Worm (Caenorhabditis elegans) whole organism, L1 larva: Measurements from ENCODE around the gene cdc-48.1.
A peak's percentile ranks its signal among the peaks of the same experiment; 100 is the strongest.

ENCODE experiments used
- C16A3.4 ChIP-seq: fragments of 150-350 bp; optimal IDR thresholded peaks from 2 replicates; lab custom pipeline; 2014; ENCODE audit warnings: missing biosample characterization, missing genetic modification characterization
- Y116A8C.19 ChIP-seq: sonication (generic microtip); optimal IDR thresholded peaks from 2 replicates; lab custom pipeline; 2016; ENCODE audit warnings: missing compliant biosample characterization, missing genetic modification characterization, borderline replicate concordance
- aha-1 ChIP-seq: fragments of 150-350 bp; optimal IDR thresholded peaks from 2 replicates; lab custom pipeline; 2014; ENCODE audit warnings: missing biosample characterization, missing genetic modification characterization
- aly-2 ChIP-seq: fragments of 150-350 bp; optimal IDR thresholded peaks from 2 replicates; lab custom pipeline; 2014; ENCODE audit warnings: missing biosample characterization, missing genetic modification characterization
- ama-1 ChIP-seq: fragments of 150-350 bp; optimal IDR thresholded peaks from 2 replicates; lab custom pipeline; 2014
- blmp-1 ChIP-seq: fragments of 150-350 bp; optimal IDR thresholded peaks from 2 replicates; lab custom pipeline; 2014; ENCODE audit warnings: missing biosample characterization, missing genetic modification characterization
- ceh-82 ChIP-seq, 3 experiments: fragments of 150-350 bp in 1 of 3; sonication (generic microtip) in 2 of 3; optimal IDR thresholded peaks; 2 replicates each; lab custom pipeline; 2014 to 2017; ENCODE audit warnings: missing biosample characterization in 3 of 3, missing genetic modification characterization in 3 of 3
- ceh-90 ChIP-seq: sonication (generic microtip); optimal IDR thresholded peaks from 2 replicates; lab custom pipeline; 2016; ENCODE audit warnings: missing genetic modification characterization, missing compliant biosample characterization
- dpl-1 ChIP-seq, 3 experiments: fragments of 150-350 bp in 2 of 3; sonication (generic microtip) in 1 of 3; optimal IDR thresholded peaks; 2 replicates each; lab custom pipeline; 2014 to 2017; ENCODE audit warnings: missing biosample characterization in 3 of 3, missing genetic modification characterization in 3 of 3, missing genetic modification reagents in 3 of 3
- dsc-1 ChIP-seq: sonication (generic microtip); optimal IDR thresholded peaks from 2 replicates; lab custom pipeline; 2016; ENCODE audit warnings: mild to moderate bottlenecking, missing genetic modification characterization, missing compliant biosample characterization
- efl-1 ChIP-seq, 4 experiments: fragments of 150-350 bp; optimal IDR thresholded peaks in 3 of 4; peaks in 1 of 4; 1 replicate in 1 of 4; 2 replicates in 3 of 4; lab custom pipeline; 2014; ENCODE audit warnings: missing biosample characterization in 2 of 4, missing genetic modification characterization in 2 of 4, missing genetic modification reagents in 2 of 4
- efl-3 ChIP-seq: fragments of 200-800 bp; sonication (Bioruptor generic); optimal IDR thresholded peaks from 2 replicates; lab custom pipeline; 2018; ENCODE audit warnings: mild to moderate bottlenecking, missing genetic modification characterization, missing compliant biosample characterization
- egl-13 ChIP-seq: sonication (generic microtip); optimal IDR thresholded peaks from 2 replicates; lab custom pipeline; 2016; ENCODE audit warnings: missing genotype, missing genetic modification reagents, missing genetic modification characterization, missing compliant biosample characterization
- ets-5 ChIP-seq: fragments of 200-800 bp; sonication (Bioruptor generic); IDR thresholded peaks from 2 replicates; pipeline ENCODE4 v1.3.6; 2022; ENCODE audit warnings: missing genetic modification characterization, missing compliant biosample characterization
- fkh-8 ChIP-seq: sonication (generic microtip); optimal IDR thresholded peaks from 2 replicates; lab custom pipeline; 2016; ENCODE audit warnings: mild to moderate bottlenecking, missing genetic modification characterization, missing compliant biosample characterization
- fos-1 ChIP-seq: fragments of 150-350 bp; optimal IDR thresholded peaks from 2 replicates; lab custom pipeline; 2014; ENCODE audit warnings: missing biosample characterization, missing genetic modification characterization
- hpl-2 ChIP-seq: fragments of 150-350 bp; optimal IDR thresholded peaks from 2 replicates; lab custom pipeline; 2014; ENCODE audit warnings: missing biosample characterization, missing genetic modification reagents, missing genetic modification characterization
- irx-1 ChIP-seq: sonication (generic microtip); optimal IDR thresholded peaks from 2 replicates; lab custom pipeline; 2016; ENCODE audit warnings: missing genetic modification characterization, missing compliant biosample characterization
- lin-13 ChIP-seq: fragments of 150-350 bp; optimal IDR thresholded peaks from 2 replicates; lab custom pipeline; 2014; ENCODE audit warnings: missing biosample characterization, missing genetic modification reagents, missing genetic modification characterization
- lin-14 ChIP-seq: fragments of 200-800 bp; sonication (Bioruptor generic); optimal IDR thresholded peaks from 2 replicates; lab custom pipeline; 2018; ENCODE audit warnings: mild to moderate bottlenecking, missing genetic modification characterization, moderate library complexity, missing compliant biosample characterization
- lin-35 ChIP-seq, 2 experiments: fragments of 150-350 bp; optimal IDR thresholded peaks; 2 replicates each; lab custom pipeline; 2014; ENCODE audit warnings: missing biosample characterization in 2 of 2, missing genetic modification characterization in 2 of 2, missing genetic modification reagents in 2 of 2
- lsy-2 ChIP-seq, 2 experiments: fragments of 150-350 bp; optimal IDR thresholded peaks; 2 replicates each; lab custom pipeline; 2014; ENCODE audit warnings: missing biosample characterization in 2 of 2, missing genetic modification characterization in 2 of 2
- mab-9 ChIP-seq: fragments of 200-800 bp; sonication (Bioruptor generic); IDR thresholded peaks from 2 replicates; pipeline ENCODE4 v1.3.6; 2022; ENCODE audit warnings: missing genetic modification reagents, missing genetic modification characterization, missing compliant biosample characterization
- nhr-12 ChIP-seq: sonication (generic microtip); optimal IDR thresholded peaks from 2 replicates; lab custom pipeline; 2017; ENCODE audit warnings: missing biosample characterization, missing genetic modification characterization
- nhr-237 ChIP-seq: fragments of 150-350 bp; optimal IDR thresholded peaks from 2 replicates; lab custom pipeline; 2014; ENCODE audit warnings: missing biosample characterization, missing genetic modification characterization
- nhr-47 ChIP-seq: sonication (generic microtip); optimal IDR thresholded peaks from 2 replicates; lab custom pipeline; 2016; ENCODE audit warnings: mild to moderate bottlenecking, missing genetic modification characterization, moderate library complexity, missing compliant biosample characterization
- nhr-71 ChIP-seq: sonication (generic microtip); optimal IDR thresholded peaks from 2 replicates; lab custom pipeline; 2016; ENCODE audit warnings: mild to moderate bottlenecking, missing genetic modification characterization, moderate library complexity, missing compliant biosample characterization
- nhr-76 ChIP-seq: sonication (generic microtip); optimal IDR thresholded peaks from 2 replicates; lab custom pipeline; 2017; ENCODE audit warnings: missing biosample characterization, missing genetic modification characterization
- nhr-85 ChIP-seq: sonication (generic microtip); peaks from one replicate; lab custom pipeline; 2016; ENCODE audit warnings: missing genetic modification characterization, inconsistent platforms, missing compliant biosample characterization
- nhr-90 ChIP-seq: sonication (generic microtip); optimal IDR thresholded peaks from 2 replicates; lab custom pipeline; 2016; ENCODE audit warnings: mild to moderate bottlenecking, missing genetic modification characterization, missing compliant biosample characterization; ENCODE audit not compliant: poor library complexity
- rnt-1 ChIP-seq: sonication (generic microtip); optimal IDR thresholded peaks from 2 replicates; lab custom pipeline; 2016; ENCODE audit warnings: mild to moderate bottlenecking, missing genetic modification characterization, moderate library complexity, missing compliant biosample characterization
- snu-23 ChIP-seq: sonication (generic microtip); optimal IDR thresholded peaks from 2 replicates; lab custom pipeline; 2016; ENCODE audit warnings: missing genetic modification characterization, missing compliant biosample characterization
- sup-37 ChIP-seq: fragments of 200-800 bp; sonication (Bioruptor generic); optimal IDR thresholded peaks from 2 replicates; lab custom pipeline; 2018; ENCODE audit warnings: mild to moderate bottlenecking, missing genetic modification characterization, missing compliant biosample characterization
- swsn-7 ChIP-seq: sonication (generic microtip); optimal IDR thresholded peaks from 2 replicates; lab custom pipeline; 2016; ENCODE audit warnings: missing genetic modification characterization, missing compliant biosample characterization
- tlp-1 ChIP-seq: fragments of 150-350 bp; optimal IDR thresholded peaks from 2 replicates; lab custom pipeline; 2014; ENCODE audit warnings: missing biosample characterization, missing genetic modification characterization
- unc-30 ChIP-seq: sonication (generic microtip); optimal IDR thresholded peaks from 2 replicates; lab custom pipeline; 2017; ENCODE audit warnings: missing biosample characterization, missing genetic modification characterization
- unc-86 ChIP-seq: sonication (generic microtip); optimal IDR thresholded peaks from 2 replicates; lab custom pipeline; 2016; ENCODE audit warnings: missing genetic modification characterization, missing compliant biosample characterization
- unc-98 ChIP-seq: fragments of 200-800 bp; sonication (Bioruptor generic); IDR thresholded peaks from 2 replicates; pipeline ENCODE4 v1.3.6; 2022; ENCODE audit warnings: missing genetic modification characterization, missing compliant biosample characterization
- xbp-1 ChIP-seq: sonication (generic microtip); optimal IDR thresholded peaks from 2 replicates; lab custom pipeline; 2016; ENCODE audit warnings: missing genetic modification characterization, missing compliant biosample characterization
- zag-1 ChIP-seq: fragments of 150-350 bp; optimal IDR thresholded peaks from 2 replicates; lab custom pipeline; 2014; ENCODE audit warnings: missing biosample characterization, missing genetic modification characterization
- zip-4 ChIP-seq: fragments of 200-800 bp; sonication (Bioruptor generic); optimal IDR thresholded peaks from 2 replicates; lab custom pipeline; 2018; ENCODE audit warnings: mild to moderate bottlenecking, missing genetic modification characterization, moderate library complexity, missing compliant biosample characterization
- ztf-11 ChIP-seq, 2 experiments: sonication (generic microtip); optimal IDR thresholded peaks; 2 replicates each; lab custom pipeline; 2016 to 2017; ENCODE audit warnings: missing genetic modification characterization in 2 of 2, missing biosample characterization in 1 of 2, missing compliant biosample characterization in 1 of 2
- ztf-4 ChIP-seq: fragments of 150-350 bp; optimal IDR thresholded peaks from 2 replicates; lab custom pipeline; 2014; ENCODE audit warnings: missing biosample characterization, missing genetic modification characterization

cdc-48.1 gene

ce11 chrII:10546784-10547087 is 16.5 kb downstream of the cdc-48.1 start:
- TF ChIP-seq lsy-2 (tag; optimal IDR thresholded peaks at IDR 0.05; lab: Kevin White, UChicago) (peak in 1 of 2 experiments; percentile 13), C16A3.4 (peak; percentile 16), ztf-11 (tag; optimal IDR thresholded peaks at IDR 0.05; lab: Kevin White, UChicago) (peak in 1 of 2 experiments; percentile 8), rnt-1 (tag; lab: Kevin White, UChicago) (peak; percentile 31), Y116A8C.19 (tag; lab: Kevin White, UChicago) (no peak), zip-4 (GFP tag; lab: Kevin White, UChicago) (peak; percentile 19), ama-1 (lab: Kevin White, UChicago) (peak; percentile 47), efl-3 (GFP tag; lab: Kevin White, UChicago) (no peak), nhr-71 (tag; lab: Kevin White, UChicago) (peak; percentile 43), nhr-76 (tag; lab: Kevin White, UChicago) (no peak), unc-98 (GFP tag; lab: Robert Waterston, UW) (no peak), egl-13 (tag; lab: Kevin White, UChicago) (no peak), blmp-1 (tag; lab: Kevin White, UChicago) (peak; percentile 21), efl-1 (optimal IDR thresholded peaks at IDR 0.05; lab: Kevin White, UChicago) (no peak), efl-1 (GFP tag; optimal IDR thresholded peaks at IDR 0.05 in 1 of 2; lab: Kevin White, UChicago) (peak in 1 of 2 experiments; percentile 81), snu-23 (GFP tag; lab: Kevin White, UChicago) (peak; percentile 6)

ce11 chrII:10545924-10546783 is 17.1 kb downstream of the cdc-48.1 start:
- peak; percentile 9 for TF ChIP-seq ama-1 (lab: Kevin White, UChicago)
- no peak for TF ChIP-seq zag-1
- peak; percentile 13 for TF ChIP-seq nhr-47
- peak; percentile 0 for TF ChIP-seq dsc-1 (tag; lab: Kevin White, UChicago)
- peak; percentile 9 for TF ChIP-seq snu-23 (GFP tag; lab: Kevin White, UChicago)
- no peak for TF ChIP-seq aha-1 (tag; lab: Kevin White, UChicago)
- TF ChIP-seq C16A3.4, result no peak
- TF ChIP-seq fkh-8 (tag; lab: Kevin White, UChicago), result peak; percentile 36
- TF ChIP-seq unc-86 (tag; lab: Kevin White, UChicago), result no peak
- TF ChIP-seq nhr-85 (tag; lab: Kevin White, UChicago), result no peak
- TF ChIP-seq efl-1 (optimal IDR thresholded peaks at IDR 0.05; lab: Kevin White, UChicago), result no peak
- peak in 1 of 2 experiments; percentile 70 for TF ChIP-seq efl-1 (GFP tag; optimal IDR thresholded peaks at IDR 0.05 in 1 of 2; lab: Kevin White, UChicago)
- TF ChIP-seq aly-2 (tag; lab: Kevin White, UChicago), result no peak
- TF ChIP-seq nhr-12 (tag; lab: Kevin White, UChicago), result no peak

ce11 chrII:10545213-10545612 is 18.0 kb downstream of the cdc-48.1 start:
- TF ChIP-seq blmp-1 (tag; lab: Kevin White, UChicago), result no peak
- no peak for TF ChIP-seq fos-1 (tag; lab: Kevin White, UChicago)
- TF ChIP-seq nhr-90 (tag; lab: Kevin White, UChicago), result peak; percentile 4
- no peak for TF ChIP-seq ets-5 (GFP tag; lab: Robert Waterston, UW)
- TF ChIP-seq nhr-85 (tag; lab: Kevin White, UChicago), result no peak
- TF ChIP-seq aly-2 (tag; lab: Kevin White, UChicago), result peak; percentile 7
- TF ChIP-seq rnt-1 (tag; lab: Kevin White, UChicago), result peak; percentile 21
- TF ChIP-seq efl-1 (optimal IDR thresholded peaks at IDR 0.05; lab: Kevin White, UChicago), result no peak
- peak in 1 of 2 experiments; percentile 87 for TF ChIP-seq efl-1 (GFP tag; optimal IDR thresholded peaks at IDR 0.05 in 1 of 2; lab: Kevin White, UChicago)
- no peak for TF ChIP-seq lin-13
- no peak for TF ChIP-seq zag-1
- no peak for TF ChIP-seq tlp-1
- TF ChIP-seq hpl-2, result no peak
- TF ChIP-seq mab-9, result no peak
- TF ChIP-seq irx-1 (tag; lab: Kevin White, UChicago), result peak; percentile 9
- TF ChIP-seq ama-1 (lab: Kevin White, UChicago), result peak; percentile 60
- TF ChIP-seq ztf-4 (tag; lab: Kevin White, UChicago), result no peak
- TF ChIP-seq dpl-1 (GFP tag; optimal IDR thresholded peaks at IDR 0.05; lab: Kevin White, UChicago), result no peak
- TF ChIP-seq unc-30 (tag; lab: Kevin White, UChicago), result no peak
- TF ChIP-seq ceh-82 (tag; optimal IDR thresholded peaks at IDR 0.05; lab: Kevin White, UChicago), result no peak
- no peak for TF ChIP-seq xbp-1 (tag; lab: Kevin White, UChicago)
- no peak for TF ChIP-seq ceh-90 (tag; lab: Kevin White, UChicago)
- no peak for TF ChIP-seq swsn-7
- peak in 1 of 2 experiments; percentile 23 for TF ChIP-seq lin-35 (GFP tag; optimal IDR thresholded peaks at IDR 0.05; lab: Kevin White, UChicago)
- no peak for TF ChIP-seq lin-14 (GFP tag; lab: Kevin White, UChicago)
- no peak for TF ChIP-seq nhr-76 (tag; lab: Kevin White, UChicago)
- TF ChIP-seq unc-86 (tag; lab: Kevin White, UChicago), result no peak
- no peak for TF ChIP-seq lsy-2 (tag; optimal IDR thresholded peaks at IDR 0.05; lab: Kevin White, UChicago)
- no peak for TF ChIP-seq sup-37 (GFP tag; lab: Kevin White, UChicago)
- no peak for TF ChIP-seq nhr-237 (tag; lab: Kevin White, UChicago)
- TF ChIP-seq, all 84 proteins: peak for 7
